Worm (Caenorhabditis elegans) whole organism, L3 larva: ENCODE measurements around the gene E02H4.5.

ENCODE experiments used
- R02D3.7 ChIP-seq: fragments of 150-350 bp; optimal IDR thresholded peaks from 2 replicates; lab custom pipeline; 2014; ENCODE audit warnings: missing biosample characterization, missing genetic modification characterization
- aly-2 ChIP-seq: fragments of 150-350 bp; optimal IDR thresholded peaks from 2 replicates; lab custom pipeline; 2014; ENCODE audit warnings: missing biosample characterization, missing genetic modification characterization
- daf-12 ChIP-seq: fragments of 150-350 bp; optimal IDR thresholded peaks from 2 replicates; lab custom pipeline; 2014; ENCODE audit warnings: missing biosample characterization, missing genetic modification reagents, missing genetic modification characterization
- eor-1 ChIP-seq, 2 experiments: fragments of 150-350 bp; optimal IDR thresholded peaks; 2 replicates each; lab custom pipeline; 2014 to 2018; ENCODE audit warnings: missing biosample characterization in 2 of 2, missing genetic modification characterization in 2 of 2
- lin-15B ChIP-seq: fragments of 150-350 bp; optimal IDR thresholded peaks from 2 replicates; lab custom pipeline; 2014; ENCODE audit warnings: missing biosample characterization, missing genetic modification characterization
- lin-39 ChIP-seq: fragments of 150-350 bp; optimal IDR thresholded peaks from 2 replicates; lab custom pipeline; 2018; ENCODE audit warnings: missing biosample characterization, missing genetic modification reagents, missing genetic modification characterization
- nhr-28 ChIP-seq: fragments of 150-350 bp; optimal IDR thresholded peaks from 2 replicates; lab custom pipeline; 2014; ENCODE audit warnings: missing biosample characterization, missing genetic modification characterization
- nhr-76 ChIP-seq: fragments of 150-350 bp; sonication (generic microtip); optimal IDR thresholded peaks from 5 replicates; lab custom pipeline; 2014; ENCODE audit warnings: missing biosample characterization, missing genetic modification characterization
- nhr-77 ChIP-seq: fragments of 150-350 bp; optimal IDR thresholded peaks from 2 replicates; lab custom pipeline; 2014; ENCODE audit warnings: missing biosample characterization, missing genetic modification characterization
- skn-1 ChIP-seq: fragments of 150-350 bp; optimal IDR thresholded peaks from 2 replicates; lab custom pipeline; 2014; ENCODE audit warnings: missing biosample characterization, missing genetic modification characterization
- unc-39 ChIP-seq: sonication (generic microtip); optimal IDR thresholded peaks from 4 replicates; lab custom pipeline; 2017; ENCODE audit warnings: missing biosample characterization, missing genetic modification characterization
- unc-62 ChIP-seq: fragments of 150-350 bp; sonication (generic microtip); optimal IDR thresholded peaks from 4 replicates; lab custom pipeline; 2014; ENCODE audit warnings: missing biosample characterization, missing genetic modification reagents, missing genetic modification characterization

DNA sequence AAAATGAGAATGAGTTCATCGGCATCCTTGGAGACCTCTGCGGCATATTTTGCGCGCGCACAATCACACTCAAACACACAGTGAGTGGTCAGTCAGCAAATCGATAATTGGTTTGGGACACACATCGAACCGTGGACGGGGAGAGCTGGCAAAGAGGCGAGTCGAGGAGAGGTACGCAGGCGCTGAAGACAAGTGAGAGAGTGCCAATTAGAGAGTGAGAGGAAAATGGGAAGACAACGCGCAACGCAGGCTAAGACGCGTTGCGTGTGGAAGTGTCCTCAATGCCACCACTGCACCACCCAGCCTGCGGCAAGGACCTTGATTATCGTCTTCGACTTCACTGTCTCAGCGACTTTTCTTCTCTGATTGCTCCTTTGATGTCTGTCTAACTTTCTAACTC, 42.3 kb upstream of the E02H4.5 start:
- TF ChIP-seq unc-39 (tag; lab: Kevin White, UChicago): no peak
- no peak for TF ChIP-seq nhr-28 (tag; lab: Kevin White, UChicago)
- TF ChIP-seq nhr-76 (tag; lab: Kevin White, UChicago): no peak
- no peak for TF ChIP-seq eor-1 (tag; optimal IDR thresholded peaks at IDR 0.05; lab: Kevin White, UChicago)
- TF ChIP-seq skn-1 (tag; lab: Kevin White, UChicago): peak; percentile 69
- TF ChIP-seq daf-12 (tag; lab: Kevin White, UChicago): no peak
- TF ChIP-seq aly-2 (tag; lab: Kevin White, UChicago): no peak
- peak; percentile 96 for TF ChIP-seq lin-39
- no peak for TF ChIP-seq unc-62 (GFP tag; lab: Kevin White, UChicago)
- no peak for TF ChIP-seq R02D3.7 (tag; lab: Kevin White, UChicago)
- TF ChIP-seq lin-15B (tag; lab: Kevin White, UChicago): peak; percentile 20
- TF ChIP-seq nhr-77 (tag; lab: Kevin White, UChicago): no peak
